Worm (Caenorhabditis elegans) whole organism, L4 larva: Measurements from ENCODE around the gene nhr-227.

Source experiments
- F10B5.3 ChIP-seq: sonication (generic microtip); optimal IDR thresholded peaks from 2 replicates; lab custom pipeline; 2016; ENCODE audit warnings: mild to moderate bottlenecking, missing genetic modification characterization, missing compliant biosample characterization
- F37D6.2 ChIP-seq: sonication (generic microtip); optimal IDR thresholded peaks from 2 replicates; lab custom pipeline; 2016; ENCODE audit warnings: mild to moderate bottlenecking, missing genetic modification characterization, missing compliant biosample characterization
- T20F7.1 ChIP-seq: fragments of 200-800 bp; sonication (Bioruptor generic); optimal IDR thresholded peaks from 2 replicates; lab custom pipeline; 2018; ENCODE audit warnings: mild to moderate bottlenecking, missing genetic modification characterization, missing compliant biosample characterization
- T26A8.4 ChIP-seq: fragments of 200-800 bp; sonication (Bioruptor generic); IDR thresholded peaks from 2 replicates; pipeline ENCODE4 v1.3.6; 2022; ENCODE audit warnings: missing genetic modification characterization, missing compliant biosample characterization
- Y48G9A.11 ChIP-seq: fragments of 200-800 bp; sonication (Bioruptor generic); IDR thresholded peaks from 2 replicates; pipeline ENCODE4 v1.3.6; 2022; ENCODE audit warnings: missing genetic modification reagents, missing genetic modification characterization, missing compliant biosample characterization
- Y75B8A.6 ChIP-seq: fragments of 200-800 bp; sonication (Bioruptor generic); IDR thresholded peaks from 2 replicates; pipeline ENCODE4 v1.3.6; 2022; ENCODE audit warnings: missing genetic modification reagents, missing genetic modification characterization, missing compliant biosample characterization
- aha-1 ChIP-seq: fragments of 150-350 bp; peaks from one replicate; lab custom pipeline; 2014; ENCODE audit warnings: missing biosample characterization, missing genetic modification characterization
- ceh-28 ChIP-seq: fragments of 150-350 bp; optimal IDR thresholded peaks from 2 replicates; lab custom pipeline; 2014; ENCODE audit warnings: missing biosample characterization, missing genetic modification reagents, missing genetic modification characterization
- ceh-32 ChIP-seq: sonication (generic microtip); optimal IDR thresholded peaks from 2 replicates; lab custom pipeline; 2016; ENCODE audit warnings: mild to moderate bottlenecking, missing genetic modification characterization, missing compliant biosample characterization; ENCODE audit not compliant: poor library complexity
- ceh-82 ChIP-seq: sonication (generic microtip); optimal IDR thresholded peaks from 2 replicates; lab custom pipeline; 2017; ENCODE audit warnings: missing biosample characterization, missing genetic modification characterization
- cey-2 ChIP-seq: sonication (generic microtip); optimal IDR thresholded peaks from 3 replicates; lab custom pipeline; 2017; ENCODE audit warnings: missing genetic modification characterization, mild to moderate bottlenecking, missing compliant biosample characterization, antibody characterized with exemption, borderline replicate concordance; ENCODE audit not compliant: insufficient read depth
- ctbp-1 ChIP-seq: fragments of 200-800 bp; sonication (Bioruptor generic); IDR thresholded peaks from 2 replicates; pipeline ENCODE4 v1.3.6; 2022; ENCODE audit warnings: missing genetic modification reagents, missing genetic modification characterization, missing compliant biosample characterization
- daf-19 ChIP-seq: fragments of 200-800 bp; sonication (Bioruptor generic); conservative IDR thresholded peaks from 2 replicates; pipeline ENCODE4 v1.3.6; 2022; ENCODE audit warnings: missing genetic modification characterization, missing compliant biosample characterization
- daf-8 ChIP-seq: fragments of 200-800 bp; sonication (Bioruptor generic); IDR thresholded peaks from 2 replicates; pipeline ENCODE4 v1.3.6; 2022; ENCODE audit warnings: missing genetic modification characterization, missing compliant biosample characterization
- dmd-6 ChIP-seq: fragments of 200-800 bp; sonication (Bioruptor generic); IDR thresholded peaks from 2 replicates; pipeline ENCODE4 v1.3.6; 2022; ENCODE audit warnings: missing genetic modification reagents, missing genetic modification characterization, missing compliant biosample characterization
- dve-1 ChIP-seq: sonication (generic microtip); optimal IDR thresholded peaks from 2 replicates; lab custom pipeline; 2017; ENCODE audit warnings: antibody characterized with exemption, mild to moderate bottlenecking, missing genetic modification characterization, missing compliant biosample characterization; ENCODE audit not compliant: insufficient read depth
- fkh-10 ChIP-seq: fragments of 150-350 bp; optimal IDR thresholded peaks from 2 replicates; lab custom pipeline; 2014; ENCODE audit warnings: missing biosample characterization, missing genetic modification reagents, missing genetic modification characterization
- fos-1 ChIP-seq: fragments of 150-350 bp; optimal IDR thresholded peaks from 2 replicates; lab custom pipeline; 2014; ENCODE audit warnings: missing biosample characterization, missing genetic modification characterization
- jun-1 ChIP-seq: fragments of 150-350 bp; optimal IDR thresholded peaks from 2 replicates; lab custom pipeline; 2014; ENCODE audit warnings: missing biosample characterization, missing genetic modification reagents, missing genetic modification characterization
- lin-15B ChIP-seq: fragments of 150-350 bp; sonication (generic microtip); optimal IDR thresholded peaks from 3 replicates; lab custom pipeline; 2014; ENCODE audit warnings: missing biosample characterization, missing genetic modification characterization
- lin-38 ChIP-seq: fragments of 200-800 bp; sonication (Bioruptor generic); IDR thresholded peaks from 2 replicates; pipeline ENCODE4 v1.3.6; 2022; ENCODE audit warnings: missing genetic modification reagents, missing genetic modification characterization, missing compliant biosample characterization
- madf-9 ChIP-seq: fragments of 200-800 bp; sonication (Bioruptor generic); conservative IDR thresholded peaks from 2 replicates; pipeline ENCODE4 v1.3.6; 2022; ENCODE audit warnings: missing genetic modification reagents, missing genetic modification characterization, missing compliant biosample characterization
- mep-1 ChIP-seq: fragments of 150-350 bp; sonication (generic microtip); optimal IDR thresholded peaks from 3 replicates; lab custom pipeline; 2014; ENCODE audit warnings: missing biosample characterization, missing genetic modification characterization
- nhr-25 ChIP-seq: sonication (generic microtip); optimal IDR thresholded peaks from 2 replicates; lab custom pipeline; 2017; ENCODE audit warnings: missing genetic modification characterization, mild to moderate bottlenecking, missing compliant biosample characterization, antibody characterized with exemption, moderate library complexity, borderline replicate concordance; ENCODE audit not compliant: insufficient read depth
- nhr-28 ChIP-seq: fragments of 150-350 bp; optimal IDR thresholded peaks from 2 replicates; lab custom pipeline; 2014; ENCODE audit warnings: missing biosample characterization, missing genetic modification characterization
- nhr-42 ChIP-seq: fragments of 200-800 bp; sonication (Bioruptor generic); IDR thresholded peaks from 2 replicates; pipeline ENCODE4 v1.3.6; 2022; ENCODE audit warnings: missing genetic modification characterization, missing compliant biosample characterization
- pha-4 ChIP-seq, 2 experiments: fragments of 150-350 bp in 1 of 2; fragments of 200-800 bp in 1 of 2; sonication (Bioruptor generic) in 1 of 2; IDR thresholded peaks in 1 of 2; optimal IDR thresholded peaks in 1 of 2; 2 replicates each; pipeline versions ENCODE4 v1.3.6 to Lab custom; 2014 to 2022; ENCODE audit warnings: missing genetic modification characterization in 2 of 2, missing genetic modification reagents in 2 of 2, missing biosample characterization in 1 of 2, missing compliant biosample characterization in 1 of 2
- tag-97 ChIP-seq: fragments of 200-800 bp; sonication (Bioruptor generic); IDR thresholded peaks from 2 replicates; pipeline ENCODE4 v1.3.6; 2022; ENCODE audit warnings: missing genetic modification characterization, missing compliant biosample characterization
- unc-130 ChIP-seq: sonication (generic microtip); optimal IDR thresholded peaks from 2 replicates; lab custom pipeline; 2016; ENCODE audit warnings: missing genetic modification reagents, missing genetic modification characterization, missing compliant biosample characterization
- unc-39 ChIP-seq: sonication (generic microtip); optimal IDR thresholded peaks from 2 replicates; lab custom pipeline; 2017; ENCODE audit warnings: missing biosample characterization, missing genetic modification characterization
- unc-62 ChIP-seq, 3 experiments: fragments of 150-350 bp in 1 of 3; sonication (generic microtip); optimal IDR thresholded peaks in 2 of 3; peaks in 1 of 3; 1 replicate in 1 of 3; 2 replicates in 2 of 3; lab custom pipeline; 2014 to 2017; ENCODE audit warnings: missing biosample characterization in 3 of 3, missing genetic modification characterization in 3 of 3, missing genetic modification reagents in 3 of 3, missing genotype in 1 of 3
- zag-1 ChIP-seq: fragments of 150-350 bp; optimal IDR thresholded peaks from 2 replicates; lab custom pipeline; 2014; ENCODE audit warnings: missing biosample characterization, missing genetic modification characterization

The nhr-227 gene

ce11 chrV:2260660-2261059 lies 24.6 kb upstream of the nhr-227 start, which contains the start of gene F41B5.12:
Gene F41B5.12 (plus strand): TSS chrV:2260960.
- TF ChIP-seq unc-130 (GFP tag; lab: Kevin White, UChicago) (no peak), fkh-10 (GFP tag; lab: Kevin White, UChicago) (no peak), pha-4 (GFP tag; IDR thresholded peaks at IDR 0.05; lab: Robert Waterston, UW) (no peak), pha-4 (tag; optimal IDR thresholded peaks at IDR 0.05; lab: Kevin White, UChicago) (no peak), dve-1 (no peak), nhr-25 (tag; lab: Kevin White, UChicago) (no peak)

- TF ChIP-seq pha-4 (GFP tag; IDR thresholded peaks at IDR 0.05; lab: Robert Waterston, UW): no peak
- TF ChIP-seq pha-4 (tag; optimal IDR thresholded peaks at IDR 0.05; lab: Kevin White, UChicago): peak; percentile 49
- TF ChIP-seq ceh-82 (tag; lab: Kevin White, UChicago): no peak
Observed at ce11 chrV:2264455-2264854, 20.8 kb upstream of the nhr-227 start, which contains the start of gene nhr-183. Gene nhr-183 (minus strand): TSS chrV:2264634.

- TF ChIP-seq unc-62 (GFP tag; optimal IDR thresholded peaks at IDR 0.05 in 1 of 2; lab: Kevin White, UChicago) (peak in 1 of 2 experiments; percentile 59), unc-62 (tag; optimal IDR thresholded peaks at IDR 0.05; lab: Kevin White, UChicago) (no peak), mep-1 (no peak), nhr-42 (GFP tag; lab: Robert Waterston, UW) (no peak), aha-1 (tag; lab: Kevin White, UChicago) (peak; percentile 38), Y75B8A.6 (GFP tag; lab: Robert Waterston, UW) (no peak), fos-1 (tag; lab: Kevin White, UChicago) (no peak)
Observed at ce11 chrV:2264925-2265324, 20.3 kb upstream of the nhr-227 start.

ce11 chrV:2266958-2267357 lies 18.3 kb upstream of the nhr-227 start, which contains the start of gene nhr-275:
Gene nhr-275 (minus strand): TSS chrV:2267058.
- TF ChIP-seq ceh-32 (tag; lab: Kevin White, UChicago): no peak
- no peak for TF ChIP-seq T26A8.4 (GFP tag; lab: Robert Waterston, UW)

- TF ChIP-seq unc-39 (tag; lab: Kevin White, UChicago) (no peak), Y48G9A.11 (no peak), zag-1 (tag; lab: Kevin White, UChicago) (no peak), tag-97 (no peak), dmd-6 (no peak), jun-1 (tag; lab: Kevin White, UChicago) (no peak), lin-38 (GFP tag; lab: Robert Waterston, UW) (no peak), F37D6.2 (tag; lab: Kevin White, UChicago) (no peak), ceh-28 (tag; lab: Kevin White, UChicago) (no peak), T20F7.1 (no peak), lin-15B (tag; lab: Kevin White, UChicago) (no peak), nhr-28 (tag; lab: Kevin White, UChicago) (no peak), F10B5.3 (tag; lab: Kevin White, UChicago) (no peak), cey-2 (tag; lab: Kevin White, UChicago) (no peak), daf-8 (GFP tag; lab: Robert Waterston, UW) (no peak), madf-9 (GFP tag; lab: Robert Waterston, UW) (no peak), daf-19 (no peak), ctbp-1 (GFP tag; lab: Robert Waterston, UW) (no peak)
Observed at ce11 chrV:2271750-2272149, 13.5 kb upstream of the nhr-227 start, which contains the start of gene Y5H2A.1. Gene Y5H2A.1 (minus strand): TSS chrV:2271850.
